Fruit fly (Drosophila melanogaster): ENCODE data around the gene CG17029.

dm6 chr3L:15978224-15978623 is 1.6 kb downstream of the CG17029 start, which contains the start of gene CG17028:
- no peak for TF ChIP-seq psq (optimal IDR thresholded peaks at IDR 0.05)
- TF ChIP-seq usp (GFP tag; optimal IDR thresholded peaks at IDR 0.05) = no peak

Measured in whole organism.